Fruit fly (Drosophila melanogaster) whole organism, adult: ENCODE measurements around the gene CG32436.

Experiments used
- CG11617 ChIP-seq: fragments of 200-800 bp; sonication (Bioruptor generic); optimal IDR thresholded peaks from 2 replicates; lab custom pipeline; 2017; ENCODE audit warnings: mild to moderate bottlenecking, missing biosample characterization, missing genetic modification reagents, missing genetic modification characterization
- CG12768 ChIP-seq: fragments of 200-800 bp; sonication (Bioruptor generic); optimal IDR thresholded peaks from 2 replicates; lab custom pipeline; 2017; ENCODE audit warnings: missing biosample characterization, missing genetic modification characterization, mild to moderate bottlenecking, moderate library complexity, missing genetic modification reagents
- CG14711 ChIP-seq: fragments of 200-800 bp; sonication (Bioruptor generic); optimal IDR thresholded peaks from 2 replicates; lab custom pipeline; 2018; ENCODE audit warnings: missing biosample characterization, mild to moderate bottlenecking, missing genetic modification characterization, moderate library complexity
- CG1620 ChIP-seq: fragments of 200-800 bp; sonication (Bioruptor generic); optimal IDR thresholded peaks from 2 replicates; lab custom pipeline; 2016; ENCODE audit warnings: missing biosample characterization, missing genetic modification characterization
- CG33017 ChIP-seq: fragments of 200-800 bp; sonication (Bioruptor generic); optimal IDR thresholded peaks from 2 replicates; lab custom pipeline; 2018; ENCODE audit warnings: missing biosample characterization, mild to moderate bottlenecking, missing genetic modification characterization, moderate library complexity
- CG5204 ChIP-seq: fragments of 200-800 bp; sonication (Bioruptor generic); optimal IDR thresholded peaks from 2 replicates; lab custom pipeline; 2016; ENCODE audit warnings: missing biosample characterization, missing genetic modification characterization
- CG7045 ChIP-seq: fragments of 200-800 bp; sonication (Bioruptor generic); optimal IDR thresholded peaks from 2 replicates; lab custom pipeline; 2017; ENCODE audit warnings: missing biosample characterization, mild to moderate bottlenecking, missing genetic modification characterization
- CG7101 ChIP-seq: fragments of 200-800 bp; sonication (Bioruptor generic); optimal IDR thresholded peaks from 2 replicates; lab custom pipeline; 2018; ENCODE audit warnings: missing biosample characterization, mild to moderate bottlenecking, missing genetic modification characterization, moderate library complexity
- Clk ChIP-seq: fragments of 200-800 bp; sonication (Bioruptor generic); optimal IDR thresholded peaks from 2 replicates; lab custom pipeline; 2017; ENCODE audit warnings: missing biosample characterization, missing genetic modification characterization
- Crg-1 ChIP-seq: fragments of 200-800 bp; sonication (Bioruptor generic); optimal IDR thresholded peaks from 2 replicates; lab custom pipeline; 2016; ENCODE audit warnings: missing biosample characterization, missing genetic modification characterization
- Hr96 ChIP-seq: fragments of 200-800 bp; sonication (Bioruptor generic); optimal IDR thresholded peaks from 2 replicates; lab custom pipeline; 2016; ENCODE audit warnings: missing biosample characterization, missing genetic modification characterization
- Mnt ChIP-seq: fragments of 200-800 bp; sonication (Bioruptor generic); optimal IDR thresholded peaks from 2 replicates; lab custom pipeline; 2016; ENCODE audit warnings: missing biosample characterization, mild to moderate bottlenecking, missing genetic modification characterization
- bab1 ChIP-seq: fragments of 200-800 bp; sonication (Bioruptor generic); optimal IDR thresholded peaks from 3 replicates; lab custom pipeline; 2019; ENCODE audit warnings: missing biosample characterization, mild to moderate bottlenecking, missing genetic modification characterization, moderate library complexity
- cic ChIP-seq: fragments of 200-800 bp; sonication (Bioruptor generic); optimal IDR thresholded peaks from 2 replicates; lab custom pipeline; 2017; ENCODE audit warnings: missing biosample characterization, mild to moderate bottlenecking, missing genetic modification characterization, moderate library complexity
- cnc ChIP-seq, 2 experiments: fragments of >200 bp; optimal IDR thresholded peaks; 2 replicates each; lab custom pipeline; 2017
- kay ChIP-seq: fragments of 200-800 bp; sonication (Bioruptor generic); peaks from one replicate; lab custom pipeline; 2016; ENCODE audit warnings: missing biosample characterization, missing genetic modification characterization, borderline replicate concordance
- ovo ChIP-seq: fragments of 200-800 bp; sonication (Bioruptor generic); optimal IDR thresholded peaks from 2 replicates; lab custom pipeline; 2016; ENCODE audit warnings: missing biosample characterization, missing genetic modification characterization
- pad ChIP-seq: fragments of 200-800 bp; sonication (Bioruptor generic); optimal IDR thresholded peaks from 3 replicates; lab custom pipeline; 2017; ENCODE audit warnings: missing biosample characterization, missing genetic modification characterization, mild to moderate bottlenecking, moderate library complexity, missing genetic modification reagents
- tj ChIP-seq: fragments of 200-800 bp; sonication (Bioruptor generic); optimal IDR thresholded peaks from 3 replicates; lab custom pipeline; 2017; ENCODE audit warnings: missing biosample characterization, mild to moderate bottlenecking, missing genetic modification characterization, moderate library complexity
- toe ChIP-seq: fragments of 200-800 bp; sonication (Bioruptor generic); optimal IDR thresholded peaks from 2 replicates; lab custom pipeline; 2016; ENCODE audit warnings: missing biosample characterization, missing genetic modification characterization

Gene CG32436

DNA sequence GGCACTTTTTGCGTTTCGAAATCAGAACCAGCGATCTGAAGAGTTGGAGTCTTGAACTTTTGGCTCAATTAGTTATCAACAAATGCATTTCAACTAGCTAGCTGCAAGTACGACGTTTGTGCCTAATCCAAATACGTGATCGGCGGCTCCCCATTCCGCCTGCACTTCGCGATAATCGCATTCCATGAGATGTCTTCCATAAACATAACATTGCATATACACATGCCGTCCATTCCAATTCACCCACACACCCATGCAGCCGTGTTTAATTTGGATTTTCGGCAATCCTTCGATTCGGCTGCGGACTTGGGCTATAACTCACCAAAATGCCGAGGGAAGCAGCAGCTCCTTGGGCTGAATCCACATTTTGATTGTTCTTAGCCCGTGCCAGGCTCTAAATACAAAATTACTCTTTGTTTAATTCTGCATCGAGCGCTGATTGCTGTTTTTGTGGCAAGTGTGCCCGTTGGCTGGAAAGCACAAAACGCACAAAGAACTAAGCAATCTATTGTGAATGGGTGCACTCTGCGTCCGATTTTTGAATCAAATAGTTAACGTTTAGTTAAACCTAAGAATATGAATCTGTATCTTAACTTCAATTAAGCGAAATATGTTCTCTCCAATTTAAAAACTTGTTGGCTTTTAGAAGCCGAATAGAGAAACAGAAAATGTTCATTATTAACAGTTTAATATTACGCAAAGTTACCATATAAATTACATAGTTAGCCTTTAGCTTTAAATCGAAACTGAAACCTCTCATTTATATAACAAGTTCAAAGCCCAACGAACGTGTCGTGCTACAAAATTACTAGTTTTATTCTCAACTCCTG lies at the start of gene CG32436, which contains the start of gene Tbc1d8-9:
TSS of gene CG32436 (plus strand) at position 780 of the 830 bp plus-strand sequence.
TSS of gene Tbc1d8-9 (minus strand) at position 463 of the 830 bp plus-strand sequence.
- TF ChIP-seq Hr96 (no peak), CG12768 (GFP tag; lab: Kevin White, UChicago) (no peak), toe (GFP tag; lab: Kevin White, UChicago) (no peak), Mnt (GFP tag; lab: Kevin White, UChicago) (peak; percentile 67), CG5204 (no peak), pad (GFP tag; lab: Kevin White, UChicago) (no peak), CG33017 (tag; lab: Kevin White, UChicago) (peak; percentile 27), Clk (GFP tag; lab: Kevin White, UChicago) (no peak), Crg-1 (GFP tag; lab: Kevin White, UChicago) (no peak), cic (GFP tag; lab: Kevin White, UChicago) (peak; percentile 37), cnc (optimal IDR thresholded peaks at IDR 0.05; lab: Kevin White, UChicago) (no peak), tj (GFP tag; lab: Kevin White, UChicago) (peak; percentile 33), CG11617 (GFP tag; lab: Kevin White, UChicago) (peak; percentile 9), bab1 (GFP tag; lab: Kevin White, UChicago) (peak; percentile 49), CG14711 (peak; percentile 5), kay (GFP tag; lab: Kevin White, UChicago) (no peak), ovo (GFP tag; lab: Kevin White, UChicago) (no peak), CG7101 (tag; lab: Kevin White, UChicago) (peak; percentile 17), CG7045 (GFP tag; lab: Kevin White, UChicago) (peak; percentile 42)

DNA sequence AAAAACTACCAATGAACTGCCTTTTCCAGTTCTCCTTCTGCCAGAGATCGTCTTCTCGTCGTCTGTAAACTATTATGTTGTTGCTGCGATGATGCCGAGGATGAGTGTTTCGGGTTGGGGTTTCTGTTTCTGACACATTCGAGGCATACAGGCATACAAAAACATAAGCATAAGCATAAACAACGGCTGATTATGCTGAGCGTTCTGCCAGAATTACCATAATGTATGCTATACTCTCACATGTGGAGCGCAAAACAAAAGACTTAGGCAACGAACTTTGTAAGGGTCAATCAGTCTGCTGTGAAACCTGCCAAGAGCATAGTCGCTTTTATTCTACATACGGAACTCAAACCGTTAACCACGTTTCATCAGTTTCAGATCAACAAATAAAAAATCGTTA lies 49.6 kb upstream of the CG32436 start, which contains the start of gene Cpr78Cb:
TSS of gene Cpr78Cb (plus strand) at position 291 of the 400 bp plus-strand sequence.
- TF ChIP-seq CG7101 (tag; lab: Kevin White, UChicago), result no peak
- no peak for TF ChIP-seq bab1 (GFP tag; lab: Kevin White, UChicago)
- no peak for TF ChIP-seq CG7045 (GFP tag; lab: Kevin White, UChicago)
- no peak for TF ChIP-seq CG12768 (GFP tag; lab: Kevin White, UChicago)
- TF ChIP-seq toe (GFP tag; lab: Kevin White, UChicago), result no peak
- no peak for TF ChIP-seq Clk (GFP tag; lab: Kevin White, UChicago)
- TF ChIP-seq CG11617 (GFP tag; lab: Kevin White, UChicago), result no peak
- no peak for TF ChIP-seq cnc (optimal IDR thresholded peaks at IDR 0.05; lab: Kevin White, UChicago)
- TF ChIP-seq Hr96, result no peak
- no peak for TF ChIP-seq tj (GFP tag; lab: Kevin White, UChicago)
- no peak for TF ChIP-seq pad (GFP tag; lab: Kevin White, UChicago)
- TF ChIP-seq Crg-1 (GFP tag; lab: Kevin White, UChicago), result no peak
- TF ChIP-seq ovo (GFP tag; lab: Kevin White, UChicago), result no peak
- no peak for TF ChIP-seq cic (GFP tag; lab: Kevin White, UChicago)
- no peak for TF ChIP-seq CG33017 (tag; lab: Kevin White, UChicago)
- TF ChIP-seq Mnt (GFP tag; lab: Kevin White, UChicago), result no peak
- no peak for TF ChIP-seq kay (GFP tag; lab: Kevin White, UChicago)
- TF ChIP-seq CG5204, result no peak
- TF ChIP-seq CG1620 (GFP tag; lab: Kevin White, UChicago), result no peak
- TF ChIP-seq CG14711, result no peak

DNA sequence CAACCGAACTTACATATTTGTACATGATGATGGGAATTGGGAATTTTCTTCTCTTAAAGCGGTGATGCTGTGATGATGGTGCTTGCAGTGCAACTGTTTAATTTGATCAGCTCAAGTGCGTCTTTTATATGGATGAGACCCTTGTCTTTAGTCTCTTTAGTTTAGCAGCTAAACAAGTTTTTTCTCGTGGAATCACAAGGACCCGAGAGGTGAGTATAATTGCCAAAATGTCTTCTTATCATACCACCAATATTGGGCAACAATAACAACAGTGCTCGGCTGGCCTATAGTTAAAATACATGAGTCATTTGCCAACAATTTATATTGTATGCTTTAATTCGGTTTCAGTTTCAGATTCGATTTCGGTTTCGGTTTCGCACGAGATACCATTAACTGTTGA lies 46.1 kb upstream of the CG32436 start, which contains the start of gene Edg78E:
TSS of gene Edg78E (minus strand) at position 101 of the 400 bp plus-strand sequence.
- TF ChIP-seq CG5204 (no peak), bab1 (GFP tag; lab: Kevin White, UChicago) (no peak), CG11617 (GFP tag; lab: Kevin White, UChicago) (no peak)

DNA sequence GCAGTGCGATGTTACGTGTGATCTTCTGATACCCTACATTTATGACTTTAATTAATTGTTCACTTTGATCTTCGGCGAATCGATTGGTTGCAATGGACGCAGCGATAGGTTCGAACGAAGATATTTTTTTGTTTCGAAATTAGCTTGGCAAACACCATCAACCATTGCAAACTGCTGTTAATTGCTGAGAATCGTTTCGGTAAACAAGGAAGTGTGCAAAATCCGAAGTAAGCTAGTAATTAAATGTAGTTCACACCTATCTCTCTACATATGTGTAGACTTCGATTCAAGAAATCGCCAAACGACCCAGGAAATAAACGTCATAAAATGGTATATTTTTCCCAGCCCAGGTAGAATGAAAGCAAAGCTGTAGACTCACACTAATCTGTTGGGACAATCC lies 45.5 kb upstream of the CG32436 start, which contains the start of gene CG43702:
TSS of gene CG43702 (plus strand) at position 301 of the 400 bp plus-strand sequence.
- TF ChIP-seq kay (GFP tag; lab: Kevin White, UChicago) (no peak), toe (GFP tag; lab: Kevin White, UChicago) (no peak), cnc (optimal IDR thresholded peaks at IDR 0.05; lab: Kevin White, UChicago) (no peak), cic (GFP tag; lab: Kevin White, UChicago) (no peak), CG33017 (tag; lab: Kevin White, UChicago) (no peak), Clk (GFP tag; lab: Kevin White, UChicago) (no peak), Hr96 (no peak), CG7101 (tag; lab: Kevin White, UChicago) (no peak), ovo (GFP tag; lab: Kevin White, UChicago) (no peak), Crg-1 (GFP tag; lab: Kevin White, UChicago) (no peak), tj (GFP tag; lab: Kevin White, UChicago) (no peak), Mnt (GFP tag; lab: Kevin White, UChicago) (no peak), pad (GFP tag; lab: Kevin White, UChicago) (no peak), bab1 (GFP tag; lab: Kevin White, UChicago) (no peak), CG11617 (GFP tag; lab: Kevin White, UChicago) (no peak), CG12768 (GFP tag; lab: Kevin White, UChicago) (no peak)

DNA sequence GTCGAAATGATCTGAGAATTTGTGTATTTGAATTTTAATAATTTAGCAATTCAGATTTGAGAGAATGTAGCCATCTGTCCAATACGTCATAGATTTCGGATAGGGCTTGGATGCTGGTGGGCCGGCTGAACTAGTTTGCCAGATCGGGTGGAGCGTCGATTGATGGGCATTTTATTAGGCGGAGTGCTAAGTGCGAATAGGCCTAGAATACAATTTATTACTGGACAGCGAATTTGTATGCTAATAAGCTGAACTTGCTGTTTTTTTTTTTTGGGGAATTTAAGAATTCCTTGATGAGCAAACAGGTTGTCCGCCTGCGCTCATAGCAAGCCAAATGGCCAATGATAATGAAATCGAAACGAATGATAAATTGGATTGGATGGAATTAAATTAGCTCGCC lies 44.6 kb upstream of the CG32436 start:
- TF ChIP-seq bab1 (GFP tag; lab: Kevin White, UChicago) (no peak), CG5204 (no peak), CG33017 (tag; lab: Kevin White, UChicago) (no peak), toe (GFP tag; lab: Kevin White, UChicago) (no peak), tj (GFP tag; lab: Kevin White, UChicago) (no peak), cnc (optimal IDR thresholded peaks at IDR 0.05; lab: Kevin White, UChicago) (no peak), CG7045 (GFP tag; lab: Kevin White, UChicago) (no peak), Hr96 (no peak), ovo (GFP tag; lab: Kevin White, UChicago) (no peak)
